Worm (Caenorhabditis elegans) whole organism, L4/young adult: ENCODE results near the gene nhr-193.

Experiments
- W03F9.2 ChIP-seq: fragments of 150-350 bp; optimal IDR thresholded peaks from 2 replicates; lab custom pipeline; 2014; ENCODE audit warnings: missing biosample characterization, missing genetic modification characterization
- dao-5 ChIP-seq: sonication (generic microtip); optimal IDR thresholded peaks from 2 replicates; lab custom pipeline; 2016; ENCODE audit warnings: missing genotype, missing genetic modification characterization, moderate library complexity, missing compliant biosample characterization
- him-1 ChIP-seq: sonication (generic microtip); optimal IDR thresholded peaks from 2 replicates; lab custom pipeline; 2016; ENCODE audit warnings: missing genotype, missing genetic modification reagents, missing genetic modification characterization, missing compliant biosample characterization

DNA sequence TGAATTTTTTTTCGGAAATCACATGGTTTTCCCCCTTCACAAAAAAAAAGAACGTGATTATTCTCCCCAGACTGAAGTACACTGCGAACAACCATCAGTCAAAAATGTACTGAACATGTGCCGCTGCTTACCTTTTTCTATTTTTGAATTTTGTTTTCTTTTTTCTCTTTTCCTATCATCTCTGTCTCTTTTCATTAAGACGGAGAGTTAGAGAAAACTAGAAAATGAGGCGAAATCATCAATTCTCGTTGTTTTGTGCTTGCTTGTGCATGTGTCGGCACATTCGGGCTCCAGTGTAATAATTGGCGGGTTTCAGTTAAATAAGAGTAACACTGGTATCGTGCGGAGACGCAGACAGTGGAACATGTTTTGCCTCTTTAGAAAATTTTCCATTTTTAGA lies 10.2 kb downstream of the nhr-193 start:
- TF ChIP-seq dao-5 (tag; lab: Kevin White, UChicago): no peak
- TF ChIP-seq him-1 (tag; lab: Kevin White, UChicago): no peak
- peak; percentile 17 for TF ChIP-seq W03F9.2 (tag; lab: Kevin White, UChicago)
